Worm (Caenorhabditis elegans): ENCODE data around the gene C14F11.4.

C14F11.4 gene

DNA sequence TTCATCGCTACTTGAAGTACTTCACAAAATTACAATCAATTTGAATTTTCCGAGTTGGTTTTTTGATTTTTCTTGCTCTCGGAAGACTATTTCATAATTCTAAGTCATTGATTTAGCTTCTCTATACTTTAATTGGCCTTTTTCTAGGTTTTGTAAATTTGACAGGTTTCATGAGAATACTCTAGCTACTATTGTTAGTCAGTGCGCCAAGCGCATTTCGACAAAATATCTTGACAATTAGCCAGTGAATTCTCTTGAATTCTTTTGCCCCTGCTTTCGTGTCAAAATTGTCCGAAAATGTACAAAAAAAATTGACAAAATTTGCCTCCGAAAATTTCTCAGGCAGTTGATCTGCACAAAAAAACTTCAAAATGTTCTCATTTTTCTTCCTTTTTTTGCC, 20.3 kb upstream of the C14F11.4 start:
- no peak for TF ChIP-seq med-1 (GFP tag; optimal IDR thresholded peaks at IDR 0.05; ENCODE audit: insufficient read depth)
- TF ChIP-seq ztf-23 (GFP tag; IDR thresholded peaks at IDR 0.05), result no peak
- TF ChIP-seq ztf-29 (GFP tag; IDR thresholded peaks at IDR 0.05), result no peak
- TF ChIP-seq cog-1 (tag; optimal IDR thresholded peaks at IDR 0.05), result no peak
- TF ChIP-seq tab-1 (GFP tag; IDR thresholded peaks at IDR 0.05), result no peak
- no peak for TF ChIP-seq klf-2 (GFP tag; conservative IDR thresholded peaks at IDR 0.05)
- no peak for TF ChIP-seq ref-1 (GFP tag; conservative IDR thresholded peaks at IDR 0.05)
- no peak for TF ChIP-seq T22C8.4 (GFP tag; IDR thresholded peaks at IDR 0.05)
- TF ChIP-seq flt-1 (GFP tag; IDR thresholded peaks at IDR 0.05), result no peak; the same call in 1 of the 2 replicates

DNA sequence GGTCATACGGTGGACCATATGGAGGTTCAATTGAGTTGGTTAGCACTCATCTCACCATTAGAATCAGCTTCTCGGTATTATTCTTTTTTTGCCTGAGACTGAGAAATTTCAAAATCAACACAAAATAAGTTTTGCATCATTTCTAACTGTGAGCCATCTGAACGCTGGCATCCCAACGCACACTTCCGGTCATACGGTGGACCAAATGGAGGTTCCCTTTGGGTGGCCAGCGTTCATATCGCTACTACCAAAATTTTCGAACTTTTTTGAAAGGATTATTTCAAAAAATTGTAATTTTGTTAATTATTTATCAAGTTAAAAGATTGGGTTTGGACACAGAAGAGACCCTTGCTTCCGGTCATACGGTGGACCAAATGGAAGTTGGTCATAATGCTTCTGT, 19.9 kb upstream of the C14F11.4 start:
- TF ChIP-seq ztf-29 (GFP tag; IDR thresholded peaks at IDR 0.05) (no peak), ztf-23 (GFP tag; IDR thresholded peaks at IDR 0.05) (no peak), cog-1 (tag; optimal IDR thresholded peaks at IDR 0.05) (no peak), tab-1 (GFP tag; IDR thresholded peaks at IDR 0.05) (no peak), flt-1 (GFP tag; IDR thresholded peaks at IDR 0.05) (no peak), ref-1 (GFP tag; conservative IDR thresholded peaks at IDR 0.05) (no peak), T22C8.4 (GFP tag; IDR thresholded peaks at IDR 0.05) (no peak), med-1 (GFP tag; optimal IDR thresholded peaks at IDR 0.05; ENCODE audit: insufficient read depth) (no peak), klf-2 (GFP tag; conservative IDR thresholded peaks at IDR 0.05) (no peak)

DNA sequence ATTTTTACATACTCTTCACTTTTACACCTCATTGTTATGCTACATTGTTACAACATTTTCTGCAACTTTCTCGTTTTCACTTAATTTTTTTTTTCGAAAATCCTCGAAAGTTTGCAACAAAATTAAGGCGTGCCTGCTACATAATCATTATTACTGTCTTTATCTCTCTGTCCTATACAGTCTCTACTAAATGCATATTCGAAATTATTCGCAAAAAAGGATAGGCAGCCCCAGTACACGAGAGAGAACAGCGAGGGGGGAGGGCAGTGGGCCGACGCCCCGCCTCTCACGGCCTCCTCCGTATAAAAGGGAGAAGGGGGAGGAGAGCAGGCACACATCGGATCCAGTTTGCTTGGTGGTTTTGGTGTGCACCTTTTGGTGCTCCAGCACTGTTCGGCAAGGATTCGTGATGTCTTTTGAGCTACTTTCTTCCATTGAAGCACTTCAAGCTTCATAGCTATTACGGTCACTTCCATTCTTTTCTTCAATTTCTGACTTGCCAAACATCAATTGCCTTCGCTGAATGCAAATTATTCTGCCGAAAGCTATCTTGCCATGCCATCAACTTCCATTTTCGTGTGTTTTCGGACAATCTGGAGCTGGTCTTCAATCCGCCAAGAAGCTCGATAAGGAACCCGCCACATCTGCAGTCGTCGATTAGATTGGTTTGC, 19.2 kb upstream of the C14F11.4 start:
- TF ChIP-seq flt-1 (GFP tag; IDR thresholded peaks at IDR 0.05) (peak; percentile 36; the same call in 1 of the 2 replicates), cog-1 (tag; optimal IDR thresholded peaks at IDR 0.05) (peak; percentile 10), T22C8.4 (GFP tag; IDR thresholded peaks at IDR 0.05) (no peak)

DNA sequence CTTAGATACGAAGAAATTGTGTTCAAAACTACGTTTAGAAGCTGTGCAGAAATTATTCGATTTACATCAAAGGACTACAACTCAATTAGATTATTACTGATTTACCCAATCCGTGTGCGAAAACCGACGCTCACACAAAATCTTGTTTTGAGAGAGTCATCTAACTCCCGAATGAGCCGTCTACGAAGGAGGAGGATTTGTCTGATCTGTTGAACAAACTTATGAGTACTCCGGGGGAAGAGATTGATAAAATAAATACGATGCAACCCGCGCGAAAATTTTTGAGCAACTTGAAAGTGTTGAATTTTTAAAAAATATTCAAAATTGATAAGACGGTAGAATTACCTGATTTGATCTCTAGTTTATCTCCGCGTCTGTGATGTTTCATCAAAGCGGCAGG, 18.5 kb upstream of the C14F11.4 start:
- TF ChIP-seq ztf-29 (GFP tag; IDR thresholded peaks at IDR 0.05) (no peak), tab-1 (GFP tag; IDR thresholded peaks at IDR 0.05) (0 out of 2 replicates have a peak, but pooled peaks have one; percentile 18)

DNA sequence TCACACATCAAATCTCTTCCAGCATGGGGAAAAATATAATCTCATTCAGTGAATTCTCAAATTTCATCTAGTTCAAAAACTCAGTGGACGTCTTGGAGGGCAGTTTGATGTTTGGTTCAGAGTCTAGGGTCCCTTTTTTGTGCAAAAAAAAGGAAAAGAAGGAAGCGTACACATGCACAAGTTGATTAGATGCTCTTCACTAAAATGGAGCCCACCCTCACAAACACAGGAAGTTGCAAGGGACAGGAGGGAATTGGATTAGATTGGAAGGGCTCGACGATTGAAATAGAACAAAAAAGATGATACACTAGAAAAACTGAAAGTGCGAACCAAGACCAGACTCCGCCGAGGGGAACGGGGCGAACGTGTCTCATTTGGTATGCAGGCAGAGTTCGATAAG, 18.0 kb upstream of the C14F11.4 start:
- TF ChIP-seq tab-1 (GFP tag; IDR thresholded peaks at IDR 0.05) (no peak), cog-1 (tag; optimal IDR thresholded peaks at IDR 0.05) (no peak), T22C8.4 (GFP tag; IDR thresholded peaks at IDR 0.05) (no peak), flt-1 (GFP tag; IDR thresholded peaks at IDR 0.05) (no peak), ztf-29 (GFP tag; IDR thresholded peaks at IDR 0.05) (no peak), med-1 (GFP tag; optimal IDR thresholded peaks at IDR 0.05; ENCODE audit: insufficient read depth) (no peak), klf-2 (GFP tag; conservative IDR thresholded peaks at IDR 0.05) (no peak), ref-1 (GFP tag; conservative IDR thresholded peaks at IDR 0.05) (no peak), ztf-23 (GFP tag; IDR thresholded peaks at IDR 0.05) (no peak)

DNA sequence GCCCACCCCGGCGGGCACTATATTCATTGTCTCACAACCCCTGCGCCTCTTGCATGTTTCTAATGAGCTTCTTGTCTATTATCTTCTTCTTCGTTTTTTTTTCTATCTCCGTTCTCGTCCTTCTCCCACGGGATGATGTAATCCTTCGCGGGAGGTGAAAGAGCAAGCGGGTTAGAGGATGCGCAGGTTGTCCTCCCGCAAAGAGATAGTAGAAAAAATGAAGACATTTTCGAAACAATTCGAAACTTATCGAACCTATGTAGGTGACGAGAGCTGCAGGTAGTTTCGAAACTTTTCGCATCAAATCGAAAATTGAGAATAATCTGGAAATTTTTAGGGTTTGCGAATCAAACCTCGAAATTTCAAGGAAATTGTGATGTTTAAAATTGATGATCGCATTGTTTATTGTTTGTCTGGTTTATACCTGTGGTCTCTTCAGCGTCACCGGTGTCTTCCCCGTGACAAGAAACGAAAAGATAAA, 17.5 kb upstream of the C14F11.4 start:
- TF ChIP-seq T22C8.4 (GFP tag; IDR thresholded peaks at IDR 0.05) (no peak), ztf-29 (GFP tag; IDR thresholded peaks at IDR 0.05) (no peak), tab-1 (GFP tag; IDR thresholded peaks at IDR 0.05) (no peak), cog-1 (tag; optimal IDR thresholded peaks at IDR 0.05) (no peak), ref-1 (GFP tag; conservative IDR thresholded peaks at IDR 0.05) (no peak), ztf-23 (GFP tag; IDR thresholded peaks at IDR 0.05) (no peak)

DNA sequence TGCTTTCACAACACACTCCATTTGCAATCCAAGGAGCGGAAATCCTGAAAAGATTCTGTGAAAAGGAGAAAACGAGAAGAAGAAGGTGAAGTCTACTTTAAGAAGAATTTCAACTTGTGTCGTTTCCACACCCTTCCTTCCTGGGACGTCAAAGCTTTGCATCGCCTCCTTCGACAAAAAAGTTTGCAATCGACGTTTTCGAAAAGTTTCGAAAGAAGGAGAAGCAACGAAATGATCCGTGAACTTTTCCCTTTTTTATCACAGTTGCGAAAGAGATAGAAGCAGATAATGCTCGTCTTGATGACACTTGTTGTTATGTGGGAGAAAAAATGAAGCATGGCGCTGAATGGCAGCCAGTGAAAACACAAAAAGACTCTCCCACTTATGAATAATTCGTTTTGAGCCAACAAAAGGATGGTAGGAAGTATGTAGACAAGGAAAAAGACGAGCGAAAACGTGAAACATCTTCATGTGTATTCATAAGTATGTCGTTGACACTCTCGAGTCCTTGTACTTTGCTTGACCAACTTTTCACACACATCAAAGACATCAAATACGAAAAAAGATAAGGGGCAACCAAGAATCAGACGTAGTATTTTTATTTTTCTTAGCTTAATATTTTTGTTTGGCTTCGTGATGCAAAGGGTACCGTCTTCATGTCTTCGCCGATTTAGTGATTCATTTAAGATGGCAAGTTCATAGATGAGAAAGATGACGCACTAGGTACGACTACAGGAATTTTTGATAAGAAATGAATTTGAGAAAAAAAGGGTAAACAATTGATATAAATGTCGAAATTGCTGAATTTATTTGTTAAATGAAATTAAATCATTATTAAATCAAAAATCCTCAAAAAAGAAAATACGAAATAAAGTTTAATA, 16.2 kb upstream of the C14F11.4 start:
- TF ChIP-seq klf-2 (GFP tag; conservative IDR thresholded peaks at IDR 0.05) (no peak), ref-1 (GFP tag; conservative IDR thresholded peaks at IDR 0.05) (no peak), cog-1 (tag; optimal IDR thresholded peaks at IDR 0.05) (no peak), tab-1 (GFP tag; IDR thresholded peaks at IDR 0.05) (no peak), ztf-23 (GFP tag; IDR thresholded peaks at IDR 0.05) (no peak), med-1 (GFP tag; optimal IDR thresholded peaks at IDR 0.05; ENCODE audit: insufficient read depth) (no peak), flt-1 (GFP tag; IDR thresholded peaks at IDR 0.05) (no peak), T22C8.4 (GFP tag; IDR thresholded peaks at IDR 0.05) (no peak), ztf-29 (GFP tag; IDR thresholded peaks at IDR 0.05) (no peak)

DNA sequence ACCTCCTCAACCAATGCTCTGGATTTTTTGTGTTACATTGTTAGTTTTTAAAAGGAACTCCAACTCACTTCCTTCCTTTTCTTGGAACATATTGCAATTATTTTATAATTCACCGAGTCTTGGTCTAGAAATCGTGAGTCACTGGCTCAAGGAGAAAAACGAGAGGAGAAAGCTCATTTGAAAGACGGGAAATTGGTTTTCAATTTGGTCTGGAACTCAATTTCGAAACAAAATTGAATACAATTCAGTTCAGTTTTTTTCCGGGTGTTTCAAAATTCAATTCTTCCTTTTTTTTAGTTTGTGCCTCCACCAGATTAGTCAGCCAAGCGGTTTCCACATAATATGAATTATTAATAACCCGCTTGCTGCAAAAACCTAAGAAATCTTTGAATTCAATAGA, 15.0 kb upstream of the C14F11.4 start:
- TF ChIP-seq cog-1 (tag; optimal IDR thresholded peaks at IDR 0.05), result no peak
- TF ChIP-seq ref-1 (GFP tag; conservative IDR thresholded peaks at IDR 0.05), result no peak
- no peak for TF ChIP-seq ztf-23 (GFP tag; IDR thresholded peaks at IDR 0.05)
- no peak for TF ChIP-seq klf-2 (GFP tag; conservative IDR thresholded peaks at IDR 0.05)
- no peak for TF ChIP-seq T22C8.4 (GFP tag; IDR thresholded peaks at IDR 0.05)
- no peak for TF ChIP-seq flt-1 (GFP tag; IDR thresholded peaks at IDR 0.05)

DNA sequence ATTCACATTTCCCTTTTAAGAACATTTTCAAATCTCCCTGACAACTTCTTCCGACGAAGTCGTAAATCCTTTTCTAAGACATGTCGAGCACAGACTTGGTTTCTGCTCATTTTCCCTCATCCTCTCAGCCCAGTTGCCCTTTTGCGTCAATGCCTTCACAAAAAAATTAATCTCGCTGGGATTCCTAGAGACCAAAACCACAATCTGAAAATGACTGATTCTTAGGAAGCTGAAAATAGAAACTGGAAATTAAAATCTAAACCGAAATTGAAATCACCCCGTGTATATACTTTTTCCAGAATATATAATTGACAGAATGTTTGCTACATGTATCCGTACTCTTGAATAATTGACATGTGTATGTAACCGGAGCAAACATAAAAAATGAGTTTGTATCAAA, 14.2 kb upstream of the C14F11.4 start:
- TF ChIP-seq flt-1 (GFP tag; IDR thresholded peaks at IDR 0.05) (no peak), klf-2 (GFP tag; conservative IDR thresholded peaks at IDR 0.05) (no peak), cog-1 (tag; optimal IDR thresholded peaks at IDR 0.05) (no peak), ref-1 (GFP tag; conservative IDR thresholded peaks at IDR 0.05) (no peak), ztf-23 (GFP tag; IDR thresholded peaks at IDR 0.05) (no peak), ztf-29 (GFP tag; IDR thresholded peaks at IDR 0.05) (no peak), T22C8.4 (GFP tag; IDR thresholded peaks at IDR 0.05) (no peak), med-1 (GFP tag; optimal IDR thresholded peaks at IDR 0.05; ENCODE audit: insufficient read depth) (no peak), tab-1 (GFP tag; IDR thresholded peaks at IDR 0.05) (no peak)

DNA sequence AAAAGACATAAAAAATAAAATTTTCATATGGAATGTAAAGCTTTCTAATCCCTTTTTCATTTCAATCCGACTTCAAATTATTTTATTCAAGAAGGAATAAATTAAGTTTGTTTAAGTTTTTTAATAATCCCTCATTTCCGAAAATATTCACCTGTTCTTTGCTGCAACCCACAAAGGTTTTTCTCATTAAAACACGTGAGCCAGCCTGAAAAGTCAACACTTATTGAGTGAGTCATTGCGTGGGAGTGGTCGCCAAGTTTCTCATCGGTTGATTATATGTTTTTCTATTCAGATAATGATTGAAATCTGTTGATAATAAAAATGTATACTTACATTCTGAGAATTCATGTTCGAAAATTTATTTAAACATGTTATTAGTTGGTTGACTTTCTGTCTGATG, 12.7 kb upstream of the C14F11.4 start:
- TF ChIP-seq ref-1 (GFP tag; conservative IDR thresholded peaks at IDR 0.05) (no peak), med-1 (GFP tag; optimal IDR thresholded peaks at IDR 0.05; ENCODE audit: insufficient read depth) (no peak), tab-1 (GFP tag; IDR thresholded peaks at IDR 0.05) (no peak), flt-1 (GFP tag; IDR thresholded peaks at IDR 0.05) (no peak), klf-2 (GFP tag; conservative IDR thresholded peaks at IDR 0.05) (no peak), T22C8.4 (GFP tag; IDR thresholded peaks at IDR 0.05) (no peak), cog-1 (tag; optimal IDR thresholded peaks at IDR 0.05) (no peak), ztf-29 (GFP tag; IDR thresholded peaks at IDR 0.05) (no peak), ztf-23 (GFP tag; IDR thresholded peaks at IDR 0.05) (no peak)

Data from whole organism, midembryonic.